Worm (Caenorhabditis elegans) whole organism, mixed stage, embryonic: ENCODE results near the gene F53F4.16.
A peak's percentile ranks its signal among the peaks of the same experiment; 100 is the strongest.

Experiments used
- M03D4.4 ChIP-seq: sonication (generic microtip); optimal IDR thresholded peaks from 2 replicates; lab custom pipeline; 2017; ENCODE audit warnings: mild to moderate bottlenecking, missing genetic modification characterization, missing compliant biosample characterization
- bed-3 ChIP-seq: fragments of 200-800 bp; sonication (Bioruptor generic); optimal IDR thresholded peaks from 3 replicates; lab custom pipeline; 2018; ENCODE audit warnings: mild to moderate bottlenecking, missing genetic modification characterization, moderate library complexity, missing compliant biosample characterization
- blmp-1 ChIP-seq: fragments of 150-350 bp; optimal IDR thresholded peaks from 2 replicates; lab custom pipeline; 2014; ENCODE audit warnings: missing biosample characterization, missing genetic modification characterization
- ceh-39 ChIP-seq: fragments of 150-350 bp; optimal IDR thresholded peaks from 2 replicates; lab custom pipeline; 2014; ENCODE audit warnings: missing biosample characterization, missing genetic modification characterization
- ceh-43 ChIP-seq: fragments of 200-800 bp; sonication (Bioruptor generic); optimal IDR thresholded peaks from 2 replicates; lab custom pipeline; 2018; ENCODE audit warnings: mild to moderate bottlenecking, missing genetic modification characterization, moderate library complexity, missing compliant biosample characterization
- ceh-83 ChIP-seq: fragments of 200-800 bp; sonication (Bioruptor generic); optimal IDR thresholded peaks from 2 replicates; lab custom pipeline; 2018; ENCODE audit warnings: mild to moderate bottlenecking, missing genetic modification characterization, missing compliant biosample characterization
- ces-1 ChIP-seq: fragments of 150-350 bp; optimal IDR thresholded peaks from 2 replicates; lab custom pipeline; 2014; ENCODE audit warnings: missing biosample characterization, missing genetic modification reagents, missing genetic modification characterization
- cnd-1 ChIP-seq: fragments of 200-800 bp; sonication (Bioruptor generic); optimal IDR thresholded peaks from 2 replicates; lab custom pipeline; 2018; ENCODE audit warnings: mild to moderate bottlenecking, missing genetic modification characterization, missing compliant biosample characterization
- drap-1 ChIP-seq: fragments of 200-800 bp; sonication (Bioruptor generic); optimal IDR thresholded peaks from 3 replicates; lab custom pipeline; 2018; ENCODE audit warnings: mild to moderate bottlenecking, missing genetic modification characterization, missing compliant biosample characterization
- elt-1 ChIP-seq: sonication (generic microtip); optimal IDR thresholded peaks from 2 replicates; lab custom pipeline; 2017; ENCODE audit warnings: missing genetic modification characterization, mild to moderate bottlenecking, missing compliant biosample characterization, antibody characterized with exemption, moderate library complexity, borderline replicate concordance; ENCODE audit not compliant: insufficient read depth
- elt-3 ChIP-seq: fragments of 150-350 bp; optimal IDR thresholded peaks from 2 replicates; lab custom pipeline; 2014; ENCODE audit warnings: missing biosample characterization, missing genetic modification characterization
- flh-1 ChIP-seq: fragments of 200-800 bp; sonication (Bioruptor generic); optimal IDR thresholded peaks from 2 replicates; lab custom pipeline; 2018; ENCODE audit warnings: mild to moderate bottlenecking, missing genetic modification characterization, moderate library complexity, missing compliant biosample characterization
- hlh-1 ChIP-seq: fragments of 150-350 bp; optimal IDR thresholded peaks from 2 replicates; lab custom pipeline; 2014; ENCODE audit warnings: missing biosample characterization, missing genetic modification reagents, missing genetic modification characterization
- lin-13 ChIP-seq: fragments of 150-350 bp; optimal IDR thresholded peaks from 2 replicates; lab custom pipeline; 2014; ENCODE audit warnings: missing biosample characterization, missing genetic modification characterization
- lin-32 ChIP-seq: fragments of 200-800 bp; sonication (Bioruptor generic); optimal IDR thresholded peaks from 2 replicates; lab custom pipeline; 2018; ENCODE audit warnings: mild to moderate bottlenecking, missing genetic modification characterization, missing compliant biosample characterization
- lsy-2 ChIP-seq: fragments of 150-350 bp; optimal IDR thresholded peaks from 2 replicates; lab custom pipeline; 2014; ENCODE audit warnings: missing biosample characterization, missing genetic modification characterization
- mep-1 ChIP-seq: fragments of 150-350 bp; optimal IDR thresholded peaks from 2 replicates; lab custom pipeline; 2017; ENCODE audit warnings: missing biosample characterization, missing genetic modification reagents, missing genetic modification characterization, inconsistent platforms
- mls-2 ChIP-seq: sonication (generic microtip); optimal IDR thresholded peaks from 2 replicates; lab custom pipeline; 2016; ENCODE audit warnings: mild to moderate bottlenecking, missing genetic modification characterization, moderate library complexity, missing compliant biosample characterization
- nhr-2 ChIP-seq: fragments of 150-350 bp; optimal IDR thresholded peaks from 2 replicates; lab custom pipeline; 2014; ENCODE audit warnings: missing biosample characterization, missing genetic modification characterization
- nhr-237 ChIP-seq: fragments of 150-350 bp; optimal IDR thresholded peaks from 2 replicates; lab custom pipeline; 2014; ENCODE audit warnings: missing biosample characterization, missing genetic modification characterization
- nhr-28 ChIP-seq: fragments of 150-350 bp; optimal IDR thresholded peaks from 2 replicates; lab custom pipeline; 2014; ENCODE audit warnings: missing biosample characterization, missing genetic modification characterization
- nhr-76 ChIP-seq: sonication (generic microtip); optimal IDR thresholded peaks from 2 replicates; lab custom pipeline; 2017; ENCODE audit warnings: missing biosample characterization, missing genetic modification characterization
- pha-4 ChIP-seq: fragments of 150-350 bp; optimal IDR thresholded peaks from 2 replicates; lab custom pipeline; 2018; ENCODE audit warnings: missing biosample characterization, missing genetic modification reagents, missing genetic modification characterization
- sem-2 ChIP-seq: fragments of 200-800 bp; sonication (Bioruptor generic); optimal IDR thresholded peaks from 2 replicates; lab custom pipeline; 2018; ENCODE audit warnings: mild to moderate bottlenecking, missing genetic modification characterization, missing compliant biosample characterization
- snpc-4 ChIP-seq: fragments of 150-350 bp; optimal IDR thresholded peaks from 2 replicates; lab custom pipeline; 2014; ENCODE audit warnings: missing biosample characterization, missing genetic modification characterization
- sptf-1 ChIP-seq: sonication (generic microtip); optimal IDR thresholded peaks from 2 replicates; lab custom pipeline; 2017; ENCODE audit warnings: mild to moderate bottlenecking, missing genetic modification characterization, moderate library complexity, missing compliant biosample characterization
- tbx-8 ChIP-seq: fragments of 200-800 bp; sonication (Bioruptor generic); optimal IDR thresholded peaks from 2 replicates; lab custom pipeline; 2018; ENCODE audit warnings: mild to moderate bottlenecking, missing genetic modification characterization, moderate library complexity, missing compliant biosample characterization
- unc-120 ChIP-seq: sonication (generic microtip); optimal IDR thresholded peaks from 2 replicates; lab custom pipeline; 2017; ENCODE audit warnings: missing genetic modification characterization, missing compliant biosample characterization; ENCODE audit not compliant: poor library complexity, severe bottlenecking
- unc-62 ChIP-seq: fragments of 150-350 bp; optimal IDR thresholded peaks from 2 replicates; lab custom pipeline; 2014; ENCODE audit warnings: missing biosample characterization, missing genetic modification reagents, missing genetic modification characterization
- zip-8 ChIP-seq: fragments of 150-350 bp; optimal IDR thresholded peaks from 2 replicates; lab custom pipeline; 2014; ENCODE audit warnings: missing biosample characterization, missing genetic modification characterization
- ztf-11 ChIP-seq: fragments of 150-350 bp; optimal IDR thresholded peaks from 2 replicates; lab custom pipeline; 2014; ENCODE audit warnings: missing biosample characterization, missing genetic modification characterization

F53F4.16 gene

ce11 chrV:13621720-13622119, at the start of gene F53F4.16:
TSS of gene F53F4.16 (minus strand) at chrV:13621820.
- TF ChIP-seq elt-3 = no peak
- TF ChIP-seq sem-2 (GFP tag; lab: Kevin White, UChicago) = no peak
- no peak for TF ChIP-seq elt-1 (tag; lab: Kevin White, UChicago)
- no peak for TF ChIP-seq nhr-28 (tag; lab: Kevin White, UChicago)
- TF ChIP-seq ceh-43 (GFP tag; lab: Kevin White, UChicago) = no peak
- TF ChIP-seq ces-1 = no peak

ce11 chrV:13669170-13669569, 47.5 kb upstream of the F53F4.16 start:
- TF ChIP-seq lin-32 (GFP tag; lab: Kevin White, UChicago) (no peak), lin-13 (tag; lab: Kevin White, UChicago) (no peak), sptf-1 (tag; lab: Kevin White, UChicago) (no peak), ceh-83 (no peak), nhr-76 (no peak), elt-1 (tag; lab: Kevin White, UChicago) (no peak), zip-8 (tag; lab: Kevin White, UChicago) (no peak), M03D4.4 (tag; lab: Kevin White, UChicago) (no peak), lsy-2 (tag; lab: Kevin White, UChicago) (no peak), ceh-39 (tag; lab: Kevin White, UChicago) (no peak), nhr-2 (tag; lab: Kevin White, UChicago) (no peak), tbx-8 (GFP tag; lab: Kevin White, UChicago) (no peak)

- TF ChIP-seq sptf-1 (tag; lab: Kevin White, UChicago) = peak; percentile 13
- no peak for TF ChIP-seq drap-1 (GFP tag; lab: Kevin White, UChicago)
- TF ChIP-seq blmp-1 (tag; lab: Kevin White, UChicago) = no peak
- no peak for TF ChIP-seq nhr-2 (tag; lab: Kevin White, UChicago)
These were observed 46.7 kb upstream of the F53F4.16 start for ce11 chrV:13668337-13668736.

ce11 chrV:13666460-13666859, 44.8 kb upstream of the F53F4.16 start:
- no peak for TF ChIP-seq ceh-83
- no peak for TF ChIP-seq nhr-237
- no peak for TF ChIP-seq sptf-1 (tag; lab: Kevin White, UChicago)
- TF ChIP-seq bed-3 = no peak
- no peak for TF ChIP-seq sem-2 (GFP tag; lab: Kevin White, UChicago)
- TF ChIP-seq nhr-76 = no peak
- TF ChIP-seq cnd-1 (tag; lab: Kevin White, UChicago) = no peak
- TF ChIP-seq unc-62 (GFP tag; lab: Kevin White, UChicago) = no peak
- no peak for TF ChIP-seq snpc-4 (tag; lab: Kevin White, UChicago)
- no peak for TF ChIP-seq zip-8 (tag; lab: Kevin White, UChicago)
- TF ChIP-seq lsy-2 (tag; lab: Kevin White, UChicago) = no peak
- no peak for TF ChIP-seq pha-4 (tag; lab: Kevin White, UChicago)
- TF ChIP-seq mls-2 = no peak
- no peak for TF ChIP-seq ztf-11 (tag; lab: Kevin White, UChicago)

ce11 chrV:13665089-13665488, 43.5 kb upstream of the F53F4.16 start, which contains the start of gene rde-12:
TSS of gene rde-12 (plus strand) at chrV:13665389.
- TF ChIP-seq nhr-2 (tag; lab: Kevin White, UChicago) = peak; percentile 26
- TF ChIP-seq flh-1 (GFP tag; lab: Kevin White, UChicago) = no peak
- TF ChIP-seq unc-120 (tag; lab: Kevin White, UChicago) = no peak
- peak; percentile 33 for TF ChIP-seq hlh-1

ce11 chrV:13664340-13664916, 42.8 kb upstream of the F53F4.16 start:
- TF ChIP-seq lin-32 (GFP tag; lab: Kevin White, UChicago) (no peak), mep-1 (tag; lab: Kevin White, UChicago) (peak; percentile 30)
